Fruit fly (Drosophila melanogaster): ENCODE results near the gene COX4.
A peak's percentile ranks its signal among the peaks of the same experiment; 100 is the strongest.

COX4 gene

dm6 chr2L:19941352-19941851 lies 17.1 kb upstream of the COX4 start (continued):
- TF ChIP-seq CG8290 (GFP tag; optimal IDR thresholded peaks at IDR 0.05) (peak; percentile 59), CG8290 (tag; optimal IDR thresholded peaks at IDR 0.05) (peak in 1 of 2 experiments; percentile 88), CG17802 (tag; optimal IDR thresholded peaks at IDR 0.05) (peak; percentile 16), Ada2b (GFP tag; IDR thresholded peaks at IDR 0.05) (peak; percentile 93), cas (GFP tag; IDR thresholded peaks at IDR 0.05) (peak; percentile 85), CG4617 (GFP tag; optimal IDR thresholded peaks at IDR 0.05; ENCODE audit: borderline replicate concordance) (peak; percentile 49), stwl (tag; optimal IDR thresholded peaks at IDR 0.05) (no peak), schlank (tag; optimal IDR thresholded peaks at IDR 0.05) (peak; percentile 64), kah (GFP tag; optimal IDR thresholded peaks at IDR 0.05) (peak; percentile 25), Taf1 (GFP tag; IDR thresholded peaks at IDR 0.05) (peak; percentile 76), fd102C (GFP tag; optimal IDR thresholded peaks at IDR 0.05) (no peak), CG31224 (GFP tag; IDR thresholded peaks at IDR 0.05) (peak; percentile 88), Nf-YA (GFP tag; IDR thresholded peaks at IDR 0.05) (peak; percentile 83), CG7928 (GFP tag; optimal IDR thresholded peaks at IDR 0.05) (peak; percentile 44), Dfd (GFP tag; optimal IDR thresholded peaks at IDR 0.05) (no peak), NC2α (GFP tag; optimal IDR thresholded peaks at IDR 0.05) (peak; percentile 67), emc (GFP tag; optimal IDR thresholded peaks at IDR 0.05) (no peak), Ssrp (tag; optimal IDR thresholded peaks at IDR 0.05) (peak; percentile 74), Asciz (GFP tag; optimal IDR thresholded peaks at IDR 0.05) (peak; percentile 68), Eip74EF (GFP tag; optimal IDR thresholded peaks at IDR 0.05) (peak in 1 of 2 experiments; percentile 31), CG3847 (GFP tag; IDR thresholded peaks at IDR 0.05) (peak; percentile 92), CG11560 (tag; IDR thresholded peaks at IDR 0.05) (no peak), chm (GFP tag; IDR thresholded peaks at IDR 0.05) (peak; percentile 82), sug (tag; optimal IDR thresholded peaks at IDR 0.05) (peak; percentile 43), Trl (optimal IDR thresholded peaks at IDR 0.05) (no peak), Trl (GFP tag; optimal IDR thresholded peaks at IDR 0.05) (peak; percentile 83), klu (GFP tag; IDR thresholded peaks at IDR 0.05) (peak; percentile 97), CG1024 (GFP tag; IDR thresholded peaks at IDR 0.05) (peak; percentile 54), usp (GFP tag; optimal IDR thresholded peaks at IDR 0.05) (no peak), CG9437 (GFP tag; optimal IDR thresholded peaks at IDR 0.05) (peak; percentile 70), hth (optimal IDR thresholded peaks at IDR 0.05) (no peak), CG17829 (tag; optimal IDR thresholded peaks at IDR 0.05) (peak; percentile 74), CG4730 (GFP tag; IDR thresholded peaks at IDR 0.05) (peak; percentile 90), crc (GFP tag; optimal IDR thresholded peaks at IDR 0.05) (peak; percentile 69), CG10565 (GFP tag; optimal IDR thresholded peaks at IDR 0.05) (no peak), CG13775 (GFP tag; optimal IDR thresholded peaks at IDR 0.05) (peak; percentile 80), chinmo (GFP tag; IDR thresholded peaks at IDR 0.05; ENCODE audit: partially characterized antibody) (peak; percentile 77; the same call in 3 of the 4 replicates), CG17385 (GFP tag; optimal IDR thresholded peaks at IDR 0.05) (peak; percentile 81), peb (GFP tag; IDR thresholded peaks at IDR 0.05) (peak; percentile 75), Lim3 (GFP tag; IDR thresholded peaks at IDR 0.05) (peak; percentile 35; the same call in 1 of the 2 replicates), sc (optimal IDR thresholded peaks at IDR 0.05) (no peak), sc (GFP tag; optimal IDR thresholded peaks at IDR 0.05) (peak; percentile 60), scrt (GFP tag; optimal IDR thresholded peaks at IDR 0.05) (peak; percentile 70), croc (GFP tag; conservative IDR thresholded peaks at IDR 0.05) (peak; percentile 74), jigr1 (GFP tag; IDR thresholded peaks at IDR 0.05) (peak; percentile 70; the same call in 1 of the 3 replicates), CG15601 (tag; optimal IDR thresholded peaks at IDR 0.05) (peak; percentile 70), CG10543 (GFP tag; optimal IDR thresholded peaks at IDR 0.05) (peak; percentile 59), Mes4 (GFP tag; optimal IDR thresholded peaks at IDR 0.05) (peak; percentile 66), Hr39 (optimal IDR thresholded peaks at IDR 0.05) (no peak), ttk (GFP tag; IDR thresholded peaks at IDR 0.05) (peak; percentile 52), org-1 (GFP tag; optimal IDR thresholded peaks at IDR 0.05) (peak; percentile 82), Lhr (GFP tag; optimal IDR thresholded peaks at IDR 0.05) (peak; percentile 16)
